Worm (Caenorhabditis elegans) whole organism, young adult: ENCODE data around the gene C15F1.2.
A peak's percentile ranks its signal among the peaks of the same experiment; 100 is the strongest.

ENCODE experiments used
- C06A6.2 ChIP-seq: fragments of 200-800 bp; sonication (Bioruptor generic); conservative IDR thresholded peaks from 2 replicates; pipeline ENCODE4 v1.3.6; 2022; ENCODE audit warnings: missing genetic modification characterization, missing compliant biosample characterization
- F49E8.2 ChIP-seq: sonication (generic microtip); optimal IDR thresholded peaks from 3 replicates; lab custom pipeline; 2017; ENCODE audit warnings: missing genetic modification characterization, mild to moderate bottlenecking, missing compliant biosample characterization, antibody characterized with exemption, moderate library complexity; ENCODE audit not compliant: insufficient read depth
- F57C9.4 ChIP-seq: sonication (generic microtip); optimal IDR thresholded peaks from 2 replicates; lab custom pipeline; 2017; ENCODE audit warnings: mild to moderate bottlenecking, missing genetic modification characterization, missing compliant biosample characterization
- chd-7 ChIP-seq: sonication (generic microtip); optimal IDR thresholded peaks from 2 replicates; lab custom pipeline; 2016; ENCODE audit warnings: mild to moderate bottlenecking, missing genetic modification characterization, moderate library complexity, missing compliant biosample characterization
- egrh-3 ChIP-seq: fragments of 200-800 bp; sonication (Bioruptor generic); IDR thresholded peaks from 2 replicates; pipeline ENCODE4 v1.3.6; 2022; ENCODE audit warnings: missing genetic modification reagents, missing genetic modification characterization, missing compliant biosample characterization
- let-607 ChIP-seq, 2 experiments: fragments of 200-800 bp in 1 of 2; sonication (Bioruptor generic) in 1 of 2; sonication (generic microtip) in 1 of 2; optimal IDR thresholded peaks; 2 replicates each; lab custom pipeline; 2016 to 2018; ENCODE audit warnings: mild to moderate bottlenecking in 2 of 2, missing compliant biosample characterization in 2 of 2, missing genetic modification characterization in 2 of 2, moderate library complexity in 2 of 2, missing genotype in 1 of 2
- madf-6 ChIP-seq: fragments of 200-800 bp; sonication (Bioruptor generic); IDR thresholded peaks from 2 replicates; pipeline ENCODE4 v1.3.6; 2022; ENCODE audit warnings: missing genetic modification reagents, missing genetic modification characterization, missing compliant biosample characterization
- nfya-1 ChIP-seq: sonication (generic microtip); optimal IDR thresholded peaks from 2 replicates; lab custom pipeline; 2017; ENCODE audit warnings: antibody characterized with exemption, missing compliant biosample characterization, missing genetic modification characterization, borderline replicate concordance; ENCODE audit not compliant: insufficient read depth
- pha-4 ChIP-seq: fragments of 150-350 bp; sonication (generic microtip); optimal IDR thresholded peaks from 2 replicates; lab custom pipeline; 2014; ENCODE audit warnings: missing biosample characterization, missing genetic modification reagents, missing genetic modification characterization
- sea-2 ChIP-seq: fragments of 200-800 bp; sonication (Bioruptor generic); IDR thresholded peaks from 2 replicates; pipeline ENCODE4 v1.3.6; 2022; ENCODE audit warnings: missing genetic modification characterization, missing compliant biosample characterization
- snpc-4 ChIP-seq, 5 experiments: fragments of 150-350 bp in 1 of 5; sonication (generic microtip) in 4 of 5; optimal IDR thresholded peaks; 2 replicates each; lab custom pipeline; 2014 to 2018; ENCODE audit warnings: missing genetic modification characterization in 5 of 5, missing biosample characterization in 3 of 5, antibody characterized with exemption in 2 of 5, mild to moderate bottlenecking in 2 of 5, missing compliant biosample characterization in 2 of 5, missing genotype in 2 of 5, moderate library complexity in 2 of 5, missing genetic modification reagents in 1 of 5
- tbx-9 ChIP-seq: sonication (generic microtip); optimal IDR thresholded peaks from 2 replicates; lab custom pipeline; 2016; ENCODE audit warnings: borderline replicate concordance, missing genetic modification characterization, inconsistent platforms, missing compliant biosample characterization
- unc-130 ChIP-seq: sonication (generic microtip); optimal IDR thresholded peaks from 2 replicates; lab custom pipeline; 2016; ENCODE audit warnings: missing genetic modification reagents, missing genetic modification characterization, missing compliant biosample characterization

DNA sequence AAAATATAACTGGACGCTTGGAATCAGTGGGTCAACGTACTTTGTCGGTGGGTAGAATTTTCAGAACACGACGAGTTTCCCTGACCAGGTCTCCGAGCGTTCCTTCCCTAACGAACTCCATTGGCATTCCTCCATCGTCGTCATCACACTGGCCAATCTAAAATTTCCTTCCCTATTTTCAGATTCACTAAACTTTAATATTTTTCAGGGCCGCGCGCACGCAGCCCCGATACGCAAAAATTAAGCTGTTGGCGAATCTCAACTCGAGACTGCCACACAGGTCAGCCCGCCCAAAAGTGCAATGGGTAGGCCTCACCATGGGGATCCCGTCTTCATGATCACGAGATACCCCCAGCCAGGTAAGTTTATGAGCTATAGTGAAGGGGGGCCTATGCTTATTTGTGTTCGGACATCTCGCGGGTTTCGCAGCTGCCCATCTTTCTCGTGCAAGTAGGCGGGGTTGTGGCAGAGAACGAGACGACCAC is 11.5 kb upstream of the C15F1.2 start:
- TF ChIP-seq tbx-9 (tag; lab: Kevin White, UChicago) (no peak), F49E8.2 (tag; lab: Kevin White, UChicago) (peak; percentile 85), egrh-3 (GFP tag; lab: Robert Waterston, UW) (peak; percentile 74), F57C9.4 (tag; lab: Kevin White, UChicago) (no peak), chd-7 (tag; lab: Kevin White, UChicago) (peak; percentile 68), let-607 (tag; optimal IDR thresholded peaks at IDR 0.05; lab: Kevin White, UChicago) (no peak), madf-6 (GFP tag; lab: Robert Waterston, UW) (peak; percentile 88), nfya-1 (tag; lab: Kevin White, UChicago) (no peak), C06A6.2 (GFP tag; lab: Robert Waterston, UW) (peak; percentile 67), sea-2 (GFP tag; lab: Robert Waterston, UW) (0 out of 2 replicates have a peak, but pooled peaks have one; percentile 76), snpc-4 (GFP tag; optimal IDR thresholded peaks at IDR 0.05; lab: Kevin White, UChicago) (peak; percentile 97), snpc-4 (tag; optimal IDR thresholded peaks at IDR 0.05; lab: Kevin White, UChicago) (peak; percentile 97 to 99 (median 98)), pha-4 (tag; lab: Kevin White, UChicago) (no peak), unc-130 (GFP tag; lab: Kevin White, UChicago) (peak; percentile 85)
